Fruit fly (Drosophila melanogaster): ENCODE results near the gene Or71a.
A peak's percentile ranks its signal among the peaks of the same experiment; 100 is the strongest.

Or71a gene

dm6 chr3L:15103988-15104848 is 26.0 kb upstream of the Or71a start:
- TF ChIP-seq CG2889 (GFP tag; IDR thresholded peaks at IDR 0.05) (no peak), CG4328 (GFP tag; optimal IDR thresholded peaks at IDR 0.05) (no peak), CG31388 (GFP tag; optimal IDR thresholded peaks at IDR 0.05) (no peak), dati (GFP tag; IDR thresholded peaks at IDR 0.05) (no peak), CG7786 (GFP tag; optimal IDR thresholded peaks at IDR 0.05) (no peak), CG31441 (GFP tag; IDR thresholded peaks at IDR 0.05) (no peak), grn (GFP tag; optimal IDR thresholded peaks at IDR 0.05) (no peak), kah (GFP tag; optimal IDR thresholded peaks at IDR 0.05) (no peak), CG8281 (tag; optimal IDR thresholded peaks at IDR 0.05) (no peak), aop (GFP tag; IDR thresholded peaks at IDR 0.05) (peak; percentile 65; the same call in 1 of the 2 replicates), CoRest (tag; optimal IDR thresholded peaks at IDR 0.05) (no peak), CG13296 (GFP tag; optimal IDR thresholded peaks at IDR 0.05) (no peak), p53 (GFP tag; optimal IDR thresholded peaks at IDR 0.05) (no peak), CG18011 (GFP tag; optimal IDR thresholded peaks at IDR 0.05) (no peak), CG3407 (GFP tag; optimal IDR thresholded peaks at IDR 0.05) (no peak), Neu2 (GFP tag; optimal IDR thresholded peaks at IDR 0.05; ENCODE audit: borderline replicate concordance) (no peak), CG5245 (GFP tag; optimal IDR thresholded peaks at IDR 0.05) (no peak), Ada2b (GFP tag; IDR thresholded peaks at IDR 0.05) (no peak), lov (optimal IDR thresholded peaks at IDR 0.05) (no peak), lov (GFP tag; IDR thresholded peaks at IDR 0.05) (no peak), chm (GFP tag; IDR thresholded peaks at IDR 0.05) (0 out of 2 replicates have a peak, but pooled peaks have one; percentile 46), chinmo (GFP tag; IDR thresholded peaks at IDR 0.05; ENCODE audit: partially characterized antibody) (peak; percentile 89; the same call in 1 of the 4 replicates), CG16815 (GFP tag; optimal IDR thresholded peaks at IDR 0.05) (no peak), CG34376 (GFP tag; optimal IDR thresholded peaks at IDR 0.05) (no peak), Pdp1 (GFP tag; optimal IDR thresholded peaks at IDR 0.05) (no peak), CG5180 (GFP tag; optimal IDR thresholded peaks at IDR 0.05) (no peak), B-H2 (GFP tag; optimal IDR thresholded peaks at IDR 0.05) (no peak), lbe (GFP tag; optimal IDR thresholded peaks at IDR 0.05) (peak; percentile 8), tup (GFP tag; optimal IDR thresholded peaks at IDR 0.05) (no peak), E2f2 (GFP tag; IDR thresholded peaks at IDR 0.05) (no peak), CG8388 (GFP tag; optimal IDR thresholded peaks at IDR 0.05) (no peak), CG10209 (GFP tag; optimal IDR thresholded peaks at IDR 0.05) (no peak), oc (tag; optimal IDR thresholded peaks at IDR 0.05) (no peak), hb (GFP tag; IDR thresholded peaks at IDR 0.05; ENCODE audit: partially characterized antibody) (no peak), chn (GFP tag; optimal IDR thresholded peaks at IDR 0.05) (no peak), CG8924 (tag; optimal IDR thresholded peaks at IDR 0.05) (no peak), Mrtf (GFP tag; IDR thresholded peaks at IDR 0.05) (no peak), CG3847 (GFP tag; IDR thresholded peaks at IDR 0.05) (no peak), ase (GFP tag; IDR thresholded peaks at IDR 0.05) (no peak), Bteb2 (GFP tag; optimal IDR thresholded peaks at IDR 0.05) (no peak), CG13894 (tag; optimal IDR thresholded peaks at IDR 0.05) (no peak), ro (GFP tag; IDR thresholded peaks at IDR 0.05) (no peak), kni (GFP tag; optimal IDR thresholded peaks at IDR 0.05) (peak; percentile 45), br (optimal IDR thresholded peaks at IDR 0.05) (no peak), CG17802 (tag; optimal IDR thresholded peaks at IDR 0.05) (no peak), pan (optimal IDR thresholded peaks at IDR 0.05) (no peak), pan (GFP tag; optimal IDR thresholded peaks at IDR 0.05 in 1 of 2, IDR thresholded peaks at IDR 0.05 in 1 of 2) (no peak), Tbp (GFP tag; optimal IDR thresholded peaks at IDR 0.05) (no peak), nau (GFP tag; optimal IDR thresholded peaks at IDR 0.05) (no peak), ewg (GFP tag; optimal IDR thresholded peaks at IDR 0.05) (no peak)
